Worm (Caenorhabditis elegans) whole organism, L4 larva: ENCODE results near the gene F58A6.2.

ENCODE experiments used
- F49E8.2 ChIP-seq: sonication (generic microtip); optimal IDR thresholded peaks from 2 replicates; lab custom pipeline; 2016; ENCODE audit warnings: missing compliant biosample characterization, mild to moderate bottlenecking, missing genetic modification characterization, borderline replicate concordance
- R02D3.7 ChIP-seq: fragments of 150-350 bp; sonication (generic microtip); optimal IDR thresholded peaks from 3 replicates; lab custom pipeline; 2014; ENCODE audit warnings: missing biosample characterization, missing genetic modification characterization
- ama-1 ChIP-seq: fragments of 150-350 bp; optimal IDR thresholded peaks from 2 replicates; lab custom pipeline; 2014; ENCODE audit warnings: inconsistent platforms, mixed read lengths
- ceh-82 ChIP-seq: sonication (generic microtip); optimal IDR thresholded peaks from 2 replicates; lab custom pipeline; 2017; ENCODE audit warnings: missing biosample characterization, missing genetic modification characterization
- gei-8 ChIP-seq: fragments of 200-800 bp; sonication (Bioruptor generic); optimal IDR thresholded peaks from 2 replicates; lab custom pipeline; 2018; ENCODE audit warnings: mild to moderate bottlenecking, missing genetic modification characterization, missing compliant biosample characterization
- lin-13 ChIP-seq: fragments of 150-350 bp; optimal IDR thresholded peaks from 2 replicates; lab custom pipeline; 2014; ENCODE audit warnings: missing biosample characterization, missing genetic modification reagents, missing genetic modification characterization
- lir-3 ChIP-seq: sonication (generic microtip); optimal IDR thresholded peaks from 2 replicates; lab custom pipeline; 2016; ENCODE audit warnings: mild to moderate bottlenecking, missing genetic modification characterization, missing compliant biosample characterization
- madf-5 ChIP-seq, 2 experiments: fragments of 200-800 bp; sonication (Bioruptor generic); IDR thresholded peaks; 2 replicates each; pipeline ENCODE4 v1.3.6; 2022; ENCODE audit warnings: missing compliant biosample characterization in 2 of 2, missing genetic modification characterization in 2 of 2
- nhr-25 ChIP-seq: sonication (generic microtip); optimal IDR thresholded peaks from 2 replicates; lab custom pipeline; 2017; ENCODE audit warnings: missing genetic modification characterization, mild to moderate bottlenecking, missing compliant biosample characterization, antibody characterized with exemption, moderate library complexity, borderline replicate concordance; ENCODE audit not compliant: insufficient read depth
- pqm-1 ChIP-seq: sonication (generic microtip); optimal IDR thresholded peaks from 2 replicates; lab custom pipeline; 2017; ENCODE audit warnings: missing biosample characterization, missing genetic modification characterization
- ztf-11 ChIP-seq: fragments of 150-350 bp; optimal IDR thresholded peaks from 2 replicates; lab custom pipeline; 2014; ENCODE audit warnings: missing biosample characterization, missing genetic modification characterization

- TF ChIP-seq gei-8 (GFP tag; lab: Kevin White, UChicago) (no peak), ceh-82 (tag; lab: Kevin White, UChicago) (no peak), F49E8.2 (tag; lab: Kevin White, UChicago) (no peak), ztf-11 (tag; lab: Kevin White, UChicago) (no peak), R02D3.7 (tag; lab: Kevin White, UChicago) (no peak), lir-3 (tag; lab: Kevin White, UChicago) (no peak), madf-5 (GFP tag; IDR thresholded peaks at IDR 0.05; lab: Robert Waterston, UW) (no peak), lin-13 (GFP tag; lab: Kevin White, UChicago) (no peak), nhr-25 (tag; lab: Kevin White, UChicago) (no peak), pqm-1 (tag; lab: Kevin White, UChicago) (no peak), ama-1 (no peak)
These were observed 34.4 kb downstream of the F58A6.2 start, which contains the start of gene srb-1 for ce11 chrII:5170932-5171331.
